Worm (Caenorhabditis elegans) whole organism, L3 larva: ENCODE data around the gene F11A10.5.

ENCODE experiments used
- aly-2 ChIP-seq: fragments of 150-350 bp; optimal IDR thresholded peaks from 2 replicates; lab custom pipeline; 2014; ENCODE audit warnings: missing biosample characterization, missing genetic modification characterization
- ceh-16 ChIP-seq: sonication (generic microtip); optimal IDR thresholded peaks from 2 replicates; lab custom pipeline; 2017; ENCODE audit warnings: missing biosample characterization, missing genetic modification characterization
- elt-1 ChIP-seq: fragments of 150-350 bp; optimal IDR thresholded peaks from 2 replicates; lab custom pipeline; 2014; ENCODE audit warnings: missing biosample characterization, missing genetic modification characterization
- elt-2 ChIP-seq: sonication (generic microtip); optimal IDR thresholded peaks from 2 replicates; lab custom pipeline; 2016; ENCODE audit warnings: missing genetic modification reagents, mild to moderate bottlenecking, missing genetic modification characterization, missing compliant biosample characterization
- elt-3 ChIP-seq, 3 experiments: fragments of 150-350 bp in 1 of 3; sonication (generic microtip) in 2 of 3; optimal IDR thresholded peaks; 2 replicates in 2 of 3; 4 replicates in 1 of 3; lab custom pipeline; 2014 to 2017; ENCODE audit warnings: missing biosample characterization in 3 of 3, missing genetic modification characterization in 3 of 3
- fkh-10 ChIP-seq: sonication (generic microtip); optimal IDR thresholded peaks from 2 replicates; lab custom pipeline; 2017; ENCODE audit warnings: missing biosample characterization, missing genetic modification reagents, missing genetic modification characterization
- fos-1 ChIP-seq: fragments of 150-350 bp; optimal IDR thresholded peaks from 2 replicates; lab custom pipeline; 2014; ENCODE audit warnings: missing biosample characterization, missing genetic modification characterization
- lin-15B ChIP-seq: fragments of 150-350 bp; optimal IDR thresholded peaks from 2 replicates; lab custom pipeline; 2014; ENCODE audit warnings: missing biosample characterization, missing genetic modification characterization
- lin-39 ChIP-seq: fragments of 150-350 bp; optimal IDR thresholded peaks from 2 replicates; lab custom pipeline; 2018; ENCODE audit warnings: missing biosample characterization, missing genetic modification reagents, missing genetic modification characterization
- lsy-12 ChIP-seq: sonication (generic microtip); optimal IDR thresholded peaks from 2 replicates; lab custom pipeline; 2016; ENCODE audit warnings: mild to moderate bottlenecking, missing genetic modification characterization, missing compliant biosample characterization
- mdl-1 ChIP-seq: fragments of 150-350 bp; optimal IDR thresholded peaks from 2 replicates; lab custom pipeline; 2014; ENCODE audit warnings: missing biosample characterization, missing genetic modification characterization
- nfya-1 ChIP-seq: sonication (generic microtip); optimal IDR thresholded peaks from 2 replicates; lab custom pipeline; 2017; ENCODE audit warnings: missing genetic modification characterization, mild to moderate bottlenecking, missing compliant biosample characterization, antibody characterized with exemption, moderate library complexity; ENCODE audit not compliant: insufficient read depth
- nhr-11 ChIP-seq: fragments of 150-350 bp; optimal IDR thresholded peaks from 2 replicates; lab custom pipeline; 2014; ENCODE audit warnings: missing biosample characterization, missing genetic modification characterization
- nhr-237 ChIP-seq: fragments of 150-350 bp; optimal IDR thresholded peaks from 2 replicates; lab custom pipeline; 2014; ENCODE audit warnings: missing biosample characterization, missing genetic modification characterization
- nhr-25 ChIP-seq: sonication (generic microtip); optimal IDR thresholded peaks from 2 replicates; lab custom pipeline; 2017; ENCODE audit warnings: missing biosample characterization, missing genetic modification characterization
- nhr-43 ChIP-seq: sonication (generic microtip); optimal IDR thresholded peaks from 2 replicates; lab custom pipeline; 2016; ENCODE audit warnings: mild to moderate bottlenecking, missing genetic modification characterization, missing compliant biosample characterization; ENCODE audit not compliant: poor library complexity, severe bottlenecking
- nhr-67 ChIP-seq: fragments of 150-350 bp; optimal IDR thresholded peaks from 2 replicates; lab custom pipeline; 2014; ENCODE audit warnings: missing biosample characterization, missing genetic modification characterization
- nhr-76 ChIP-seq: fragments of 150-350 bp; sonication (generic microtip); optimal IDR thresholded peaks from 5 replicates; lab custom pipeline; 2014; ENCODE audit warnings: missing biosample characterization, missing genetic modification characterization
- nhr-77 ChIP-seq: fragments of 150-350 bp; optimal IDR thresholded peaks from 2 replicates; lab custom pipeline; 2014; ENCODE audit warnings: missing biosample characterization, missing genetic modification characterization
- pha-4 ChIP-seq: fragments of 150-350 bp; optimal IDR thresholded peaks from 2 replicates; lab custom pipeline; 2014; ENCODE audit warnings: missing biosample characterization, missing genetic modification reagents, missing genetic modification characterization
- pqm-1 ChIP-seq: fragments of 150-350 bp; optimal IDR thresholded peaks from 2 replicates; lab custom pipeline; 2017; ENCODE audit warnings: missing biosample characterization, missing genetic modification characterization, inconsistent platforms
- sea-2 ChIP-seq: fragments of 150-350 bp; sonication (generic microtip); optimal IDR thresholded peaks from 4 replicates; lab custom pipeline; 2014; ENCODE audit warnings: missing biosample characterization, missing genetic modification reagents, missing genetic modification characterization
- snpc-4 ChIP-seq: fragments of 150-350 bp; optimal IDR thresholded peaks from 2 replicates; lab custom pipeline; 2014; ENCODE audit warnings: missing biosample characterization, missing genetic modification characterization
- tbx-2 ChIP-seq: sonication (generic microtip); optimal IDR thresholded peaks from 2 replicates; lab custom pipeline; 2016; ENCODE audit warnings: mild to moderate bottlenecking, missing genetic modification characterization, missing compliant biosample characterization
- unc-39 ChIP-seq: sonication (generic microtip); optimal IDR thresholded peaks from 4 replicates; lab custom pipeline; 2017; ENCODE audit warnings: missing biosample characterization, missing genetic modification characterization
- unc-62 ChIP-seq: fragments of 150-350 bp; sonication (generic microtip); optimal IDR thresholded peaks from 4 replicates; lab custom pipeline; 2014; ENCODE audit warnings: missing biosample characterization, missing genetic modification reagents, missing genetic modification characterization
- ztf-11 ChIP-seq: fragments of 150-350 bp; optimal IDR thresholded peaks from 2 replicates; lab custom pipeline; 2014; ENCODE audit warnings: missing biosample characterization, missing genetic modification characterization
- ztf-4 ChIP-seq: fragments of 150-350 bp; optimal IDR thresholded peaks from 2 replicates; lab custom pipeline; 2014; ENCODE audit warnings: missing biosample characterization, missing genetic modification characterization

The F11A10.5 gene

ce11 chrIV:12124314-12125084, 30.6 kb downstream of the F11A10.5 start, which contains the start of gene dhhc-6:
TSS of gene dhhc-6 (plus strand) at chrIV:12124952.
- no peak for TF ChIP-seq nfya-1 (tag; lab: Kevin White, UChicago)

DNA sequence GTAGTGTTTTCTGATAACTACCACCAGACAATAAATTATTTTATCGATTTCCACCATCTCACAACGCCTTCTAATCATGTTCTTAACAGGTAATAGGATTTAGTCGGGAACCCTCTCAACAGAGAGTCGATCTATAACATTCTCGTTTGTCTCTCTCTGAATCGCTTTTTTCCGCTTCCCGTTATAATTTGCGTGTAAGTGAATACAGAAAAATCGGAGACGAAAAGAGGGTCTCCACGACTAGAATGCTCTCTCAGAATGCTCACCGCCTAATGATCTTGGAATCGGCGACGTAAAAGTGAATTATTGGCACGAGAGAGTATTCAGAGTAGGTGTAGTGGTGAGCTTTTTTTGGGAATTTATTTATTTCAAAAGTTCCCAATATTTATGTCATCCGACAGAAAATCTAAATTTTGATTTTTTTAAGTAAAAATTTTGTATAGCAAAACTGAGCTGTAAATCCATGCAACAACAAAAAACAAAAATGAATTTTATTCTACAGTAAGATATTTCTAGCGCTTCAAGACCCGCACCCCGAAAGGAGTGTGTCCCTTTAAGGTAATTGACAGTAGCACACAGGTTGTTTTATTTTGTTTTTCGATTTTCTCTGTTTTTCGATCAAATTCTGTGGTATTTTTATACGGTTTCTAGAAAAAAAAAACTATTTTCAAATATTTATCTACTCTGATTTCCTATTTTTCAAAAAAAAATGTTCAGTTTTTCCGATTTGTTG, 33.0 kb downstream of the F11A10.5 start:
- TF ChIP-seq lin-39 (tag; lab: Kevin White, UChicago) (peak; percentile 29), fkh-10 (GFP tag; lab: Kevin White, UChicago) (peak; percentile 20), ztf-11 (tag; lab: Kevin White, UChicago) (no peak), elt-3 (tag; optimal IDR thresholded peaks at IDR 0.05; lab: Kevin White, UChicago) (no peak), unc-39 (tag; lab: Kevin White, UChicago) (no peak)

ce11 chrIV:12127838-12128237, 33.9 kb downstream of the F11A10.5 start:
- TF ChIP-seq nfya-1 (tag; lab: Kevin White, UChicago) (peak; percentile 42), nhr-43 (tag; lab: Kevin White, UChicago) (no peak), nhr-25 (peak; percentile 27), pha-4 (tag; lab: Kevin White, UChicago) (peak; percentile 13)

DNA sequence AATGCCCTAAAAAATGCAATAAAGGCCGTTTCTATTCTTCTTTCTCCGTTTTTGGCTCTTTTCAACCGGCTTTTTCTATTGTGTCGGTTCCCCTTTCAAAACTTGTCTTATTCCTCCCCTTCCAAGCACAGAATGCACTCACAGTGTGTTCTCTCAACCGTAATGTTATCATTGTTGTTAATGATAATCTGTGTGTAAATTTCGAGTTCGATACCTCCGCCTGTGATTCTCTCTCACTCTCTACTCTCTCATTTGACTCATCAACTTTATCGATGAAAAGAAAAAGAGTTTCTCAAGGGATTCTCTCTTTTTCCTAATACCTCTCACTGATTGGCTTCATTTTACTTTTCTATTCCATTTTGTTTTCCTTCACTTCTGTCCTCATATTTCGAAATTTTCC, 34.8 kb downstream of the F11A10.5 start:
- TF ChIP-seq nhr-67 (tag; lab: Kevin White, UChicago) (no peak), pha-4 (tag; lab: Kevin White, UChicago) (peak; percentile 23), ztf-4 (tag; lab: Kevin White, UChicago) (no peak), elt-3 (tag; optimal IDR thresholded peaks at IDR 0.05; lab: Kevin White, UChicago) (no peak), lsy-12 (tag; lab: Kevin White, UChicago) (no peak), nfya-1 (tag; lab: Kevin White, UChicago) (peak; percentile 28), unc-39 (tag; lab: Kevin White, UChicago) (no peak), sea-2 (no peak), nhr-76 (no peak), nhr-11 (tag; lab: Kevin White, UChicago) (no peak), unc-62 (GFP tag; lab: Kevin White, UChicago) (no peak), pqm-1 (tag; lab: Kevin White, UChicago) (peak; percentile 28), snpc-4 (tag; lab: Kevin White, UChicago) (peak; percentile 7), fos-1 (tag; lab: Kevin White, UChicago) (no peak), lin-15B (no peak), fkh-10 (GFP tag; lab: Kevin White, UChicago) (no peak), nhr-77 (tag; lab: Kevin White, UChicago) (no peak), aly-2 (tag; lab: Kevin White, UChicago) (no peak), tbx-2 (no peak), elt-2 (tag; lab: Kevin White, UChicago) (peak; percentile 47), nhr-237 (tag; lab: Kevin White, UChicago) (no peak), ztf-11 (tag; lab: Kevin White, UChicago) (no peak), ceh-16 (tag; lab: Kevin White, UChicago) (no peak), elt-1 (tag; lab: Kevin White, UChicago) (no peak)

DNA sequence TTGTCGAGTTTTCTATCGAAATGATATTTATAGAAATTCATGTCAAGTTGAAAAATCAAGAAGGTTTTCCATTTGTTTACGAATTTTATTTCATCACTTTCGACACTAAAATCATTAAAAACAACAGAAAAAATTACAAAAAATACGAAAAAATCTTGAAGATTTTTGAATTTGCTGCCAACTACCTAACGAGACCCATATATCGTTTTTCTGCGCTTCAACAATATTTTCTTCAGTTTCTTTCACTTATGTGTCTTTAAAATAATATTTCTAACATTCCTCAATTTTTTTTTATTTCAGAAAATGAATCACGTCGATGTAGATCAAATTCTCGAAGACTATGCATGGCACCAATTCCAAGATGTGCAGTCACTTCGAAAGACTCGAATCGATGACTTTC, 35.3 kb downstream of the F11A10.5 start, which contains the start of gene lin-24:
lin-24 (plus strand) TSS at position 301 of the 400 bp plus-strand sequence.
- TF ChIP-seq mdl-1 (tag; lab: Kevin White, UChicago): no peak
